Worm (Caenorhabditis elegans) whole organism, L4 larva: ENCODE data around the gene tag-280.

Experiments
- Y48G9A.11 ChIP-seq: fragments of 200-800 bp; sonication (Bioruptor generic); IDR thresholded peaks from 2 replicates; pipeline ENCODE4 v1.3.6; 2022; ENCODE audit warnings: missing genetic modification reagents, missing genetic modification characterization, missing compliant biosample characterization
- ama-1 ChIP-seq: fragments of 150-350 bp; optimal IDR thresholded peaks from 2 replicates; lab custom pipeline; 2014; ENCODE audit warnings: inconsistent platforms, mixed read lengths
- attf-4 ChIP-seq: sonication (generic microtip); optimal IDR thresholded peaks from 3 replicates; lab custom pipeline; 2017; ENCODE audit warnings: missing biosample characterization, missing genetic modification characterization
- ceh-32 ChIP-seq: sonication (generic microtip); optimal IDR thresholded peaks from 2 replicates; lab custom pipeline; 2016; ENCODE audit warnings: mild to moderate bottlenecking, missing genetic modification characterization, missing compliant biosample characterization; ENCODE audit not compliant: poor library complexity
- egl-27 ChIP-seq: sonication (generic microtip); optimal IDR thresholded peaks from 3 replicates; lab custom pipeline; 2017; ENCODE audit warnings: missing biosample characterization, missing genetic modification reagents, missing genetic modification characterization
- lin-39 ChIP-seq: fragments of 150-350 bp; optimal IDR thresholded peaks from 2 replicates; lab custom pipeline; 2014; ENCODE audit warnings: missing biosample characterization, missing genetic modification reagents, missing genetic modification characterization
- nhr-11 ChIP-seq: fragments of 150-350 bp; optimal IDR thresholded peaks from 2 replicates; lab custom pipeline; 2014; ENCODE audit warnings: missing biosample characterization, missing genetic modification characterization
- zfp-2 ChIP-seq: sonication (generic microtip); optimal IDR thresholded peaks from 2 replicates; lab custom pipeline; 2016; ENCODE audit warnings: mild to moderate bottlenecking, missing genetic modification characterization, missing compliant biosample characterization
- zfp-3 ChIP-seq: fragments of 200-800 bp; sonication (Bioruptor generic); conservative IDR thresholded peaks from 2 replicates; pipeline ENCODE4 v1.3.6; 2022; ENCODE audit warnings: missing genetic modification reagents, missing genetic modification characterization, missing compliant biosample characterization

DNA sequence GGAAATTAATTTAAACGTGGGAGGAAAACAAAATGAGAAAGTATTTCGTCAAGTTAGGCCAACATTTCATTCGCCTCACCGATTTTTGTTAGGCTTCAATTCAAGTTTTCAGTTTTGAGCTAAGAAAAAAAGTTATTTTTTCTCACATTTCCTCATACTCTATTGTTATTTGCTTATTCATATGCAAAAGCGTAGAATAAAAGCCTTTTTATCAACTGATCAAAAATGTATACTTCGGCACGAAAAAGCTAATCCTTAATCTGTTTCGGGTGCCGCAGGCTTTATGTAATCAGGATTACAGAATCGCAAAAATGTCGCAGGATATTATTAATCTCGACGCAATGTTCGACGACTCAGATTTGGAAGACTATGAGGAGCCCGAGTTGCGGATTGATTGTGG is 29.5 kb downstream of the tag-280 start, which contains the start of gene T21B4.15:
- TF ChIP-seq ceh-32 (tag; lab: Kevin White, UChicago) = no peak
- no peak for TF ChIP-seq egl-27 (tag; lab: Kevin White, UChicago)
- no peak for TF ChIP-seq ama-1 (lab: Kevin White, UChicago)
- no peak for TF ChIP-seq Y48G9A.11 (GFP tag; lab: Robert Waterston, UW)
- no peak for TF ChIP-seq zfp-2 (tag; lab: Kevin White, UChicago)
- TF ChIP-seq zfp-3 (GFP tag; lab: Robert Waterston, UW) = no peak
- no peak for TF ChIP-seq attf-4 (tag; lab: Kevin White, UChicago)
- no peak for TF ChIP-seq lin-39 (tag; lab: Kevin White, UChicago)
- no peak for TF ChIP-seq nhr-11 (tag; lab: Kevin White, UChicago)
